Fruit fly (Drosophila melanogaster): ENCODE measurements around the gene Syx17.

Syx17 gene

dm6 chr3L:4406653-4407257 lies 3.5 kb downstream of the Syx17 start, which contains the start of gene TP53INP (continued):
- peak; percentile 62 for TF ChIP-seq eyg (GFP tag; optimal IDR thresholded peaks at IDR 0.05)
- peak; percentile 90 for TF ChIP-seq CG9437 (GFP tag; optimal IDR thresholded peaks at IDR 0.05)
- peak; percentile 69 to 80 for TF ChIP-seq Pdp1 (GFP tag; optimal IDR thresholded peaks at IDR 0.05)
- no peak for TF ChIP-seq CG2889 (GFP tag; IDR thresholded peaks at IDR 0.05)
- TF ChIP-seq CG7928 (GFP tag; optimal IDR thresholded peaks at IDR 0.05) = peak; percentile 31
- peak; percentile 64 for TF ChIP-seq CG32772 (GFP tag; IDR thresholded peaks at IDR 0.05)
- peak; percentile 62 for TF ChIP-seq CG7271 (tag; optimal IDR thresholded peaks at IDR 0.05)
- peak; percentile 60 for TF ChIP-seq NK7.1 (GFP tag; optimal IDR thresholded peaks at IDR 0.05)
- TF ChIP-seq CG4854 (GFP tag; optimal IDR thresholded peaks at IDR 0.05) = peak; percentile 68
- peak; percentile 96 for TF ChIP-seq sens (GFP tag)
- no peak for TF ChIP-seq CG11456 (GFP tag; IDR thresholded peaks at IDR 0.05)
- no peak for TF ChIP-seq dan (GFP tag; IDR thresholded peaks at IDR 0.05)
- peak; percentile 80 for TF ChIP-seq vvl (GFP tag; IDR thresholded peaks at IDR 0.05)
- TF ChIP-seq dmrt99B (tag; optimal IDR thresholded peaks at IDR 0.05) = peak; percentile 93
- TF ChIP-seq CG9817 (tag; optimal IDR thresholded peaks at IDR 0.05) = peak; percentile 83
- TF ChIP-seq Atf3 (GFP tag; optimal IDR thresholded peaks at IDR 0.05) = peak; percentile 65
- peak; percentile 49 for TF ChIP-seq CG9609 (GFP tag; optimal IDR thresholded peaks at IDR 0.05)
- peak; percentile 10 for TF ChIP-seq fu2 (GFP tag; optimal IDR thresholded peaks at IDR 0.05)
- TF ChIP-seq CG14860 (GFP tag; IDR thresholded peaks at IDR 0.05; ENCODE audit: partially characterized antibody) = no peak
- peak; percentile 18 for TF ChIP-seq HmgD (GFP tag; optimal IDR thresholded peaks at IDR 0.05)
- peak; percentile 23 for TF ChIP-seq CG8478 (optimal IDR thresholded peaks at IDR 0.05)
- peak; percentile 66 for TF ChIP-seq lbe (GFP tag; optimal IDR thresholded peaks at IDR 0.05)
- TF ChIP-seq Fer1 (GFP tag; optimal IDR thresholded peaks at IDR 0.05) = peak; percentile 93
- TF ChIP-seq Lpt (GFP tag; optimal IDR thresholded peaks at IDR 0.05) = no peak
- TF ChIP-seq Sry-β (GFP tag; optimal IDR thresholded peaks at IDR 0.05) = peak; percentile 45
- TF ChIP-seq BEAF-32 (GFP tag; optimal IDR thresholded peaks at IDR 0.05) = no peak
- peak; percentile 80 for TF ChIP-seq CG11723 (GFP tag; optimal IDR thresholded peaks at IDR 0.05)
- TF ChIP-seq chm (GFP tag; IDR thresholded peaks at IDR 0.05) = peak; percentile 62
- no peak for TF ChIP-seq usp (GFP tag; optimal IDR thresholded peaks at IDR 0.05)
- TF ChIP-seq Bdp1 (GFP tag; optimal IDR thresholded peaks at IDR 0.05) = peak; percentile 21
- TF ChIP-seq CG15479 (GFP tag; optimal IDR thresholded peaks at IDR 0.05) = peak; percentile 72
- TF ChIP-seq CG6689 (GFP tag; IDR thresholded peaks at IDR 0.05) = peak; percentile 69
- peak; percentile 43 for TF ChIP-seq CG12744 (GFP tag; optimal IDR thresholded peaks at IDR 0.05)
- peak; percentile 83 for TF ChIP-seq CG12299 (tag; optimal IDR thresholded peaks at IDR 0.05)
- peak; percentile 50; the same call in 1 of the 2 replicates for TF ChIP-seq Nf-YA (GFP tag; IDR thresholded peaks at IDR 0.05)
- peak; percentile 79 for TF ChIP-seq trh (GFP tag; optimal IDR thresholded peaks at IDR 0.05)
- peak; percentile 88 for TF ChIP-seq PHDP (tag; optimal IDR thresholded peaks at IDR 0.05)
- peak; percentile 74 for TF ChIP-seq Usf (GFP tag; optimal IDR thresholded peaks at IDR 0.05)
- peak; percentile 84 for TF ChIP-seq scrt (GFP tag; optimal IDR thresholded peaks at IDR 0.05)
- TF ChIP-seq CG17359 (tag; optimal IDR thresholded peaks at IDR 0.05) = peak; percentile 76
- TF ChIP-seq fd3F (GFP tag; optimal IDR thresholded peaks at IDR 0.05) = peak; percentile 82
- peak; percentile 52; the same call in 2 of the 3 replicates for TF ChIP-seq ci (GFP tag; IDR thresholded peaks at IDR 0.05)
- TF ChIP-seq Hr3 (GFP tag; optimal IDR thresholded peaks at IDR 0.05) = peak; percentile 88
- TF ChIP-seq CG11504 (tag; optimal IDR thresholded peaks at IDR 0.05) = peak; percentile 93
- peak; percentile 72 for TF ChIP-seq CG9215 (GFP tag; IDR thresholded peaks at IDR 0.05)
- no peak for TF ChIP-seq C15 (GFP tag; IDR thresholded peaks at IDR 0.05)
- TF ChIP-seq CG15696 (tag; optimal IDR thresholded peaks at IDR 0.05) = peak; percentile 84
- peak; percentile 60 for TF ChIP-seq Camta (GFP tag; optimal IDR thresholded peaks at IDR 0.05)
- TF ChIP-seq wor (GFP tag; IDR thresholded peaks at IDR 0.05) = peak; percentile 65
- TF ChIP-seq CG4424 (GFP tag; optimal IDR thresholded peaks at IDR 0.05) = peak; percentile 85
- TF ChIP-seq Tbp (GFP tag; optimal IDR thresholded peaks at IDR 0.05) = no peak
